Worm (Caenorhabditis elegans) whole organism, midembryonic: Measurements from ENCODE around the gene T25D1.2.

Experiments
- cog-1 ChIP-seq: sonication (generic microtip); optimal IDR thresholded peaks from 2 replicates; lab custom pipeline; 2016; ENCODE audit warnings: missing genetic modification characterization, missing compliant biosample characterization
- flt-1 ChIP-seq: fragments of 200-800 bp; sonication (Bioruptor generic); IDR thresholded peaks from 2 replicates; pipeline ENCODE4 v1.3.6; 2022; ENCODE audit warnings: missing genetic modification characterization, missing compliant biosample characterization
- klf-2 ChIP-seq: fragments of 200-800 bp; sonication (Bioruptor generic); conservative IDR thresholded peaks from 2 replicates; pipeline ENCODE4 v1.3.6; 2022; ENCODE audit warnings: missing genetic modification reagents, missing genetic modification characterization, missing compliant biosample characterization
- ref-1 ChIP-seq: fragments of 200-800 bp; sonication (Bioruptor generic); conservative IDR thresholded peaks from 2 replicates; pipeline ENCODE4 v1.3.6; 2022; ENCODE audit warnings: missing genetic modification reagents, missing genetic modification characterization, missing compliant biosample characterization
- ztf-23 ChIP-seq: fragments of 200-800 bp; sonication (Bioruptor generic); IDR thresholded peaks from 2 replicates; pipeline ENCODE4 v1.3.6; 2022; ENCODE audit warnings: missing genetic modification reagents, missing genetic modification characterization, missing compliant biosample characterization

- TF ChIP-seq ref-1 (GFP tag; lab: Robert Waterston, UW) (no peak), flt-1 (GFP tag; lab: Robert Waterston, UW) (no peak), cog-1 (tag; lab: Kevin White, UChicago) (no peak), ztf-23 (GFP tag; lab: Robert Waterston, UW) (no peak), klf-2 (GFP tag; lab: Robert Waterston, UW) (no peak)
Measured at ce11 chrX:16480232-16480631, 35.1 kb upstream of the T25D1.2 start.
